Worm (Caenorhabditis elegans) whole organism, L2 larva: ENCODE data around the gene C49F8.14.

Experiments used
- C34F6.9 ChIP-seq: fragments of 150-350 bp; optimal IDR thresholded peaks from 2 replicates; lab custom pipeline; 2014; ENCODE audit warnings: missing biosample characterization, missing genetic modification characterization
- F13H6.1 ChIP-seq: sonication (generic microtip); optimal IDR thresholded peaks from 2 replicates; lab custom pipeline; 2016; ENCODE audit warnings: missing genetic modification characterization, missing compliant biosample characterization
- R02D3.7 ChIP-seq: fragments of 150-350 bp; optimal IDR thresholded peaks from 2 replicates; lab custom pipeline; 2014; ENCODE audit warnings: missing biosample characterization, missing genetic modification characterization
- Y55F3AM.14 ChIP-seq: fragments of 200-800 bp; sonication (Bioruptor generic); optimal IDR thresholded peaks from 2 replicates; lab custom pipeline; 2018; ENCODE audit warnings: mild to moderate bottlenecking, missing genetic modification characterization, missing compliant biosample characterization
- ZK546.5 ChIP-seq: sonication (generic microtip); optimal IDR thresholded peaks from 2 replicates; lab custom pipeline; 2017; ENCODE audit warnings: missing biosample characterization, missing genetic modification characterization
- aly-2 ChIP-seq: fragments of 150-350 bp; optimal IDR thresholded peaks from 2 replicates; lab custom pipeline; 2014; ENCODE audit warnings: missing biosample characterization, missing genetic modification characterization
- ama-1 ChIP-seq: fragments of 150-350 bp; optimal IDR thresholded peaks from 2 replicates; lab custom pipeline; 2018; ENCODE audit warnings: inconsistent platforms
- ceh-16 ChIP-seq: fragments of 150-350 bp; optimal IDR thresholded peaks from 2 replicates; lab custom pipeline; 2014; ENCODE audit warnings: missing biosample characterization, missing genetic modification characterization
- ceh-82 ChIP-seq: fragments of 150-350 bp; optimal IDR thresholded peaks from 2 replicates; lab custom pipeline; 2014; ENCODE audit warnings: missing biosample characterization, missing genetic modification characterization
- crh-2 ChIP-seq: sonication (generic microtip); optimal IDR thresholded peaks from 2 replicates; lab custom pipeline; 2017; ENCODE audit warnings: missing biosample characterization, missing genetic modification characterization
- egl-27 ChIP-seq: sonication (generic microtip); optimal IDR thresholded peaks from 3 replicates; lab custom pipeline; 2017; ENCODE audit warnings: missing biosample characterization, missing genetic modification reagents, missing genetic modification characterization
- elt-1 ChIP-seq: fragments of 150-350 bp; optimal IDR thresholded peaks from 2 replicates; lab custom pipeline; 2014; ENCODE audit warnings: missing biosample characterization, missing genetic modification characterization
- elt-3 ChIP-seq: sonication (generic microtip); optimal IDR thresholded peaks from 2 replicates; lab custom pipeline; 2017; ENCODE audit warnings: missing biosample characterization, missing genetic modification characterization
- fos-1 ChIP-seq: fragments of 150-350 bp; optimal IDR thresholded peaks from 2 replicates; lab custom pipeline; 2014; ENCODE audit warnings: missing biosample characterization, missing genetic modification characterization
- gmeb-1 ChIP-seq: fragments of 150-350 bp; optimal IDR thresholded peaks from 2 replicates; lab custom pipeline; 2014; ENCODE audit warnings: missing biosample characterization, missing genetic modification characterization
- lin-11 ChIP-seq: fragments of 150-350 bp; sonication (generic microtip); optimal IDR thresholded peaks from 2 replicates; lab custom pipeline; 2014; ENCODE audit warnings: missing biosample characterization, missing genetic modification characterization, inconsistent platforms, mixed read lengths
- lin-13 ChIP-seq: fragments of 150-350 bp; optimal IDR thresholded peaks from 2 replicates; lab custom pipeline; 2014; ENCODE audit warnings: missing biosample characterization, missing genetic modification reagents, missing genetic modification characterization
- lin-39 ChIP-seq: fragments of 150-350 bp; optimal IDR thresholded peaks from 2 replicates; lab custom pipeline; 2014; ENCODE audit warnings: missing biosample characterization, missing genetic modification reagents, missing genetic modification characterization
- lsy-2 ChIP-seq, 2 experiments: fragments of 150-350 bp in 1 of 2; sonication (generic microtip) in 1 of 2; optimal IDR thresholded peaks; 2 replicates each; lab custom pipeline; 2014 to 2017; ENCODE audit warnings: missing biosample characterization in 2 of 2, missing genetic modification characterization in 2 of 2
- mab-5 ChIP-seq: fragments of 150-350 bp; optimal IDR thresholded peaks from 2 replicates; lab custom pipeline; 2014; ENCODE audit warnings: missing biosample characterization, missing genetic modification characterization
- mbf-1 ChIP-seq: sonication (generic microtip); optimal IDR thresholded peaks from 2 replicates; lab custom pipeline; 2017; ENCODE audit warnings: missing biosample characterization, missing genetic modification characterization
- mdl-1 ChIP-seq, 2 experiments: fragments of 150-350 bp in 1 of 2; sonication (generic microtip) in 1 of 2; optimal IDR thresholded peaks; 2 replicates each; lab custom pipeline; 2017; ENCODE audit warnings: missing biosample characterization in 2 of 2, missing genetic modification characterization in 2 of 2
- nhr-10 ChIP-seq: sonication (generic microtip); optimal IDR thresholded peaks from 2 replicates; lab custom pipeline; 2017; ENCODE audit warnings: missing biosample characterization, missing genetic modification characterization
- nhr-11 ChIP-seq: fragments of 150-350 bp; optimal IDR thresholded peaks from 2 replicates; lab custom pipeline; 2014; ENCODE audit warnings: missing biosample characterization, missing genetic modification characterization
- nhr-12 ChIP-seq: fragments of 150-350 bp; optimal IDR thresholded peaks from 2 replicates; lab custom pipeline; 2014; ENCODE audit warnings: missing biosample characterization, missing genetic modification characterization
- nhr-21 ChIP-seq: fragments of 150-350 bp; optimal IDR thresholded peaks from 2 replicates; lab custom pipeline; 2014; ENCODE audit warnings: missing biosample characterization, missing genetic modification characterization
- nhr-23 ChIP-seq: fragments of 150-350 bp; optimal IDR thresholded peaks from 2 replicates; lab custom pipeline; 2014; ENCODE audit warnings: missing biosample characterization, missing genetic modification reagents, missing genetic modification characterization
- nhr-237 ChIP-seq: fragments of 150-350 bp; optimal IDR thresholded peaks from 2 replicates; lab custom pipeline; 2014; ENCODE audit warnings: missing biosample characterization, missing genetic modification characterization
- nhr-25 ChIP-seq: fragments of 150-350 bp; sonication (generic microtip); optimal IDR thresholded peaks from 3 replicates; lab custom pipeline; 2014; ENCODE audit warnings: missing biosample characterization, missing genetic modification characterization
- nhr-6 ChIP-seq: fragments of 150-350 bp; optimal IDR thresholded peaks from 2 replicates; lab custom pipeline; 2014; ENCODE audit warnings: missing biosample characterization, missing genetic modification characterization
- nhr-77 ChIP-seq: fragments of 150-350 bp; optimal IDR thresholded peaks from 2 replicates; lab custom pipeline; 2014; ENCODE audit warnings: missing biosample characterization, missing genetic modification characterization
- peb-1 ChIP-seq: fragments of 150-350 bp; optimal IDR thresholded peaks from 2 replicates; lab custom pipeline; 2014; ENCODE audit warnings: missing biosample characterization, missing genetic modification characterization
- sem-4 ChIP-seq: fragments of 150-350 bp; optimal IDR thresholded peaks from 2 replicates; lab custom pipeline; 2014; ENCODE audit warnings: missing biosample characterization, missing genetic modification reagents, missing genetic modification characterization
- sma-3 ChIP-seq: sonication (generic microtip); optimal IDR thresholded peaks from 2 replicates; lab custom pipeline; 2016; ENCODE audit warnings: missing genetic modification reagents, missing genetic modification characterization, missing compliant biosample characterization
- sma-9 ChIP-seq, 2 experiments: fragments of 150-350 bp in 1 of 2; sonication (generic microtip) in 1 of 2; optimal IDR thresholded peaks; 2 replicates each; lab custom pipeline; 2014 to 2016; ENCODE audit warnings: missing genetic modification characterization in 2 of 2, mild to moderate bottlenecking in 1 of 2, missing biosample characterization in 1 of 2, missing compliant biosample characterization in 1 of 2, missing genetic modification reagents in 1 of 2, moderate library complexity in 1 of 2
- unc-39 ChIP-seq: fragments of 150-350 bp; optimal IDR thresholded peaks from 2 replicates; lab custom pipeline; 2014; ENCODE audit warnings: missing biosample characterization, missing genetic modification characterization
- zag-1 ChIP-seq: fragments of 150-350 bp; optimal IDR thresholded peaks from 2 replicates; lab custom pipeline; 2014; ENCODE audit warnings: missing biosample characterization, missing genetic modification characterization
- ztf-11 ChIP-seq: sonication (generic microtip); optimal IDR thresholded peaks from 2 replicates; lab custom pipeline; 2017; ENCODE audit warnings: missing biosample characterization, missing genetic modification characterization
- ztf-4 ChIP-seq: fragments of 150-350 bp; optimal IDR thresholded peaks from 2 replicates; lab custom pipeline; 2014; ENCODE audit warnings: missing biosample characterization, missing genetic modification characterization

The C49F8.14 gene

DNA sequence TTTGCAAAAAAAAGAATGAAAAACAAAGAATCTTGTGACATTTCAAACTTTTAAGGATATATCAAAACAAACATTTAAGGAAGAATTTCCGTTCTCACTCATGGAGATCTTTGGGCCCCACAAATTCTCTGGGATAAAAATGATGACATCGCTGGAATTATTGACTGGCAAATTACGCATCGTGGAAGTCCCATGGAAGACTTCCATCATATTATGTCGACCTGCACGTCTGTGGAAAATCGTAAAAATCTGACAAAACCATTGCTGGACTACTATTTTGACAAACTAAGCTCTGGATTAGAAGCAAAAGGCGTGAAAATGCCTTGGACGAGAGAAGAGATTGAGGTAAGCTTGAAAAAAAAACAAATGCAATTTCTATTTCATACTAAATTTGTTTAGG is 40.7 kb upstream of the C49F8.14 start:
- TF ChIP-seq egl-27 (no peak), mbf-1 (tag; lab: Kevin White, UChicago) (no peak), mdl-1 (tag; optimal IDR thresholded peaks at IDR 0.05; lab: Kevin White, UChicago) (no peak), nhr-25 (tag; lab: Kevin White, UChicago) (no peak), zag-1 (tag; lab: Kevin White, UChicago) (no peak), unc-39 (tag; lab: Kevin White, UChicago) (no peak), nhr-10 (tag; lab: Kevin White, UChicago) (no peak), aly-2 (tag; lab: Kevin White, UChicago) (no peak), ceh-82 (no peak), sma-9 (GFP tag; optimal IDR thresholded peaks at IDR 0.05; lab: Kevin White, UChicago) (no peak), sma-9 (tag; optimal IDR thresholded peaks at IDR 0.05; lab: Kevin White, UChicago) (no peak), peb-1 (tag; lab: Kevin White, UChicago) (no peak)

DNA sequence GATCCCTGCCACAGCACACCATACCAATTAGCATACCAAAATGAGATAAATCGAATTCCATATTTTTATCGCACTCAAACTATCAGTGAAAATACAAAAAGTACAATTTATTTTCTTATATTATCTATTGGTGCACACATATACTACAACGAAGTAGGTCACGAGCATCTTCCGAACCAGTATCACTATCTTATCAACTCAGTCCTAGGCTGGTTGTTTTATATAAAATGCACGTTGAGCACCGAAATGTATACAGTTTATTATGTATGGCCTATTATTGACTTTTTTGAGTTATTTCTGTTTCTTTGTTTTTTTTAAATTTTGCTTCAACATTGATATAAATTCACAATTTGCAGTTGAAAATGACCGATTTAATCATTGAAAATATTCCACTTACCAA is 39.0 kb upstream of the C49F8.14 start, which contains the start of gene C29F7.2:
Gene C29F7.2 (plus strand): TSS at position 357 of the 400 bp plus-strand sequence.
- no peak for TF ChIP-seq elt-1 (tag; lab: Kevin White, UChicago)
- TF ChIP-seq sma-9 (GFP tag; optimal IDR thresholded peaks at IDR 0.05; lab: Kevin White, UChicago): peak; percentile 57
- no peak for TF ChIP-seq sma-9 (tag; optimal IDR thresholded peaks at IDR 0.05; lab: Kevin White, UChicago)
- TF ChIP-seq nhr-11: no peak
- TF ChIP-seq sma-3 (GFP tag; lab: Kevin White, UChicago): peak; percentile 18
- no peak for TF ChIP-seq nhr-12
- peak; percentile 32 for TF ChIP-seq fos-1 (tag; lab: Kevin White, UChicago)
- peak; percentile 17 for TF ChIP-seq gmeb-1 (tag; lab: Kevin White, UChicago)
- TF ChIP-seq R02D3.7 (tag; lab: Kevin White, UChicago): no peak
- TF ChIP-seq aly-2 (tag; lab: Kevin White, UChicago): no peak
- peak; percentile 38 for TF ChIP-seq crh-2 (tag; lab: Kevin White, UChicago)

DNA sequence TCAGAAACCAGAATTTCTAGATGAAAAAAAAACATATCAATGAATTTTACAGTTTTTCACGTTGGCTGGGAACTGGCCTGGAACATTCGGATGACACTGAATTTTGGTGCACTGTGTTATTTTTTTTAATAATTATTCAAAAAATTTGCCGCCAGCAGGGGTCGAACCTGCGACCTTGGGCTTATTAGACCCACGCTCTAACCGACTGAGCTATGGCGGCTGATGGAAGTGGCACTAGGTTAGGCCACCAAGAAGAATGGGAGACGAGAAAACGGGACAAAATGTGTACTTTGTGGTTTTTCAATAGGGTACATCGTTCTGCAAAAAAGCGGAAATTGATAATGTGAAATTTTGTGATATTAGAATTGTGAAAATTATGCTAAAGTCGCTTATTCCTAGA is 38.2 kb upstream of the C49F8.14 start:
- TF ChIP-seq sma-9 (GFP tag; optimal IDR thresholded peaks at IDR 0.05; lab: Kevin White, UChicago): peak; percentile 63
- no peak for TF ChIP-seq sma-9 (tag; optimal IDR thresholded peaks at IDR 0.05; lab: Kevin White, UChicago)
- TF ChIP-seq Y55F3AM.14 (GFP tag; lab: Kevin White, UChicago): no peak
- no peak for TF ChIP-seq mbf-1 (tag; lab: Kevin White, UChicago)
- no peak for TF ChIP-seq ztf-4
- TF ChIP-seq nhr-6: no peak
- TF ChIP-seq nhr-77: no peak
- no peak for TF ChIP-seq lin-13 (GFP tag; lab: Kevin White, UChicago)
- peak; percentile 30 for TF ChIP-seq sma-3 (GFP tag; lab: Kevin White, UChicago)
- no peak for TF ChIP-seq peb-1 (tag; lab: Kevin White, UChicago)
- TF ChIP-seq lin-11 (tag; lab: Kevin White, UChicago): peak; percentile 1
- TF ChIP-seq elt-3: no peak
- TF ChIP-seq crh-2 (tag; lab: Kevin White, UChicago): peak; percentile 24
- TF ChIP-seq ama-1 (lab: Kevin White, UChicago): no peak
- TF ChIP-seq nhr-237 (tag; lab: Kevin White, UChicago): no peak
- TF ChIP-seq aly-2 (tag; lab: Kevin White, UChicago): no peak
- TF ChIP-seq R02D3.7 (tag; lab: Kevin White, UChicago): no peak
- TF ChIP-seq mdl-1 (tag; optimal IDR thresholded peaks at IDR 0.05; lab: Kevin White, UChicago): no peak
- no peak for TF ChIP-seq ZK546.5 (tag; lab: Kevin White, UChicago)
- no peak for TF ChIP-seq elt-1 (tag; lab: Kevin White, UChicago)
- no peak for TF ChIP-seq ceh-82
- no peak for TF ChIP-seq egl-27
- TF ChIP-seq fos-1 (tag; lab: Kevin White, UChicago): peak; percentile 11
- TF ChIP-seq zag-1 (tag; lab: Kevin White, UChicago): no peak
- TF ChIP-seq gmeb-1 (tag; lab: Kevin White, UChicago): peak; percentile 9
- TF ChIP-seq mab-5 (tag; lab: Kevin White, UChicago): no peak
- peak; percentile 7 for TF ChIP-seq C34F6.9 (tag; lab: Kevin White, UChicago)
- TF ChIP-seq sem-4: no peak
- TF ChIP-seq ceh-16 (tag; lab: Kevin White, UChicago): no peak
- TF ChIP-seq F13H6.1 (tag; lab: Kevin White, UChicago): peak; percentile 11
- TF ChIP-seq nhr-21 (tag; lab: Kevin White, UChicago): peak; percentile 31
- TF ChIP-seq lin-39 (tag; lab: Kevin White, UChicago): no peak
- TF ChIP-seq nhr-23 (tag; lab: Kevin White, UChicago): no peak
- no peak for TF ChIP-seq ztf-11 (tag; lab: Kevin White, UChicago)
- TF ChIP-seq lsy-2 (tag; optimal IDR thresholded peaks at IDR 0.05; lab: Kevin White, UChicago): peak in 1 of 2 experiments; percentile 1
- TF ChIP-seq, all 48 proteins: peak for 10
